Worm (Caenorhabditis elegans): ENCODE data around the gene rsp-8.
A peak's percentile ranks its signal among the peaks of the same experiment; 100 is the strongest.

Gene rsp-8

ce11 chrIII:11810447-11810846, 15.8 kb upstream of the rsp-8 start, which contains the start of gene C18D11.6:
TSS of gene C18D11.6 (plus strand) at chrIII:11810556.
- TF ChIP-seq B0336.3 (GFP tag; IDR thresholded peaks at IDR 0.05) (no peak), lag-1 (GFP tag; IDR thresholded peaks at IDR 0.05) (no peak), F39B2.1 (GFP tag; IDR thresholded peaks at IDR 0.05) (no peak), nhr-120 (GFP tag; IDR thresholded peaks at IDR 0.05) (no peak), F55B11.4 (tag; optimal IDR thresholded peaks at IDR 0.05; ENCODE audit: borderline replicate concordance, insufficient read depth) (no peak), lsl-1 (GFP tag; optimal IDR thresholded peaks at IDR 0.05) (no peak), lin-40 (tag; optimal IDR thresholded peaks at IDR 0.05) (no peak), attf-6 (GFP tag; IDR thresholded peaks at IDR 0.05) (no peak), him-1 (tag; optimal IDR thresholded peaks at IDR 0.05) (no peak), Y67H2A.10 (GFP tag; conservative IDR thresholded peaks at IDR 0.05) (no peak), madf-8 (GFP tag; conservative IDR thresholded peaks at IDR 0.05) (no peak), nhr-27 (tag; optimal IDR thresholded peaks at IDR 0.05) (no peak), snpc-1.1 (tag; optimal IDR thresholded peaks at IDR 0.05; ENCODE audit: insufficient read depth) (no peak), aptf-3 (GFP tag; IDR thresholded peaks at IDR 0.05) (no peak), somi-1 (GFP tag; optimal IDR thresholded peaks at IDR 0.05) (no peak), nfyb-1 (GFP tag; IDR thresholded peaks at IDR 0.05) (no peak), ztf-26 (tag; optimal IDR thresholded peaks at IDR 0.05) (no peak), snpc-4 (GFP tag; optimal IDR thresholded peaks at IDR 0.05) (no peak), snpc-4 (tag; optimal IDR thresholded peaks at IDR 0.05) (no peak)

- TF ChIP-seq zfh-2 (GFP tag; conservative IDR thresholded peaks at IDR 0.05) (0 out of 2 replicates have a peak, but pooled peaks have one; percentile 7), Y79H2A.3 (GFP tag; conservative IDR thresholded peaks at IDR 0.05) (no peak), F22D6.2 (tag; optimal IDR thresholded peaks at IDR 0.05) (no peak)
Measured at ce11 chrIII:11811839-11812238, 14.4 kb upstream of the rsp-8 start.

- no peak for TF ChIP-seq nfyb-1 (GFP tag; IDR thresholded peaks at IDR 0.05)
- peak; percentile 7 for TF ChIP-seq lin-40 (tag; optimal IDR thresholded peaks at IDR 0.05)
Measured at ce11 chrIII:11814653-11815052, 11.6 kb upstream of the rsp-8 start.

ce11 chrIII:11816523-11817003, 9.7 kb upstream of the rsp-8 start, which contains the start of gene C18D11.1:
TSS of gene C18D11.1 (plus strand) at chrIII:11816573.
- TF ChIP-seq F22D6.2 (tag; optimal IDR thresholded peaks at IDR 0.05) (no peak), lir-1 (GFP tag; conservative IDR thresholded peaks at IDR 0.05) (no peak), egl-44 (GFP tag; IDR thresholded peaks at IDR 0.05) (no peak), pha-4 (tag; optimal IDR thresholded peaks at IDR 0.05) (no peak), nfyb-1 (GFP tag; IDR thresholded peaks at IDR 0.05) (no peak), madf-10 (tag; optimal IDR thresholded peaks at IDR 0.05) (no peak), lin-35 (GFP tag; optimal IDR thresholded peaks at IDR 0.05) (no peak)

- no peak for TF ChIP-seq zim-3 (tag; optimal IDR thresholded peaks at IDR 0.05)
- TF ChIP-seq pbrm-1 (GFP tag; IDR thresholded peaks at IDR 0.05): no peak
- TF ChIP-seq attf-5 (GFP tag; optimal IDR thresholded peaks at IDR 0.05): no peak
- TF ChIP-seq snpc-1.1 (tag; optimal IDR thresholded peaks at IDR 0.05; ENCODE audit: insufficient read depth): peak; percentile 49
- TF ChIP-seq hmg-1.2 (GFP tag; IDR thresholded peaks at IDR 0.05): peak; percentile 36; the same call in 1 of the 2 replicates
- TF ChIP-seq snpc-4 (GFP tag; optimal IDR thresholded peaks at IDR 0.05): peak; percentile 26
- TF ChIP-seq snpc-4 (tag; optimal IDR thresholded peaks at IDR 0.05): peak in 2 of 4 experiments; percentile 80
- TF ChIP-seq lin-26 (GFP tag; IDR thresholded peaks at IDR 0.05): no peak
- TF ChIP-seq ztf-22 (GFP tag; optimal IDR thresholded peaks at IDR 0.05): no peak
- 0 out of 2 replicates have a peak, but pooled peaks have one; percentile 7 for TF ChIP-seq madf-6 (GFP tag; IDR thresholded peaks at IDR 0.05)
- no peak for TF ChIP-seq dpff-1 (tag; optimal IDR thresholded peaks at IDR 0.05)
- no peak for TF ChIP-seq ztf-26 (tag; optimal IDR thresholded peaks at IDR 0.05)
- TF ChIP-seq xnd-1 (tag; optimal IDR thresholded peaks at IDR 0.05): no peak
- no peak for TF ChIP-seq egl-44 (GFP tag; IDR thresholded peaks at IDR 0.05)
Measured at ce11 chrIII:11817865-11818264, 8.4 kb upstream of the rsp-8 start.

All from whole organism, young adult.